Worm (Caenorhabditis elegans) whole organism, late embryonic: ENCODE data around the gene Y38F1A.8.
"Not testable (repeated sequence)": the region's sequence is repeated elsewhere in the genome, so short reads cannot be mapped to it uniquely, and the experiment has no call there.

Source experiments
- C08G9.2 ChIP-seq: sonication (generic microtip); optimal IDR thresholded peaks from 2 replicates; lab custom pipeline; 2016; ENCODE audit warnings: mild to moderate bottlenecking, missing genetic modification characterization, moderate library complexity, missing compliant biosample characterization
- ama-1 ChIP-seq: fragments of 150-350 bp; optimal IDR thresholded peaks from 2 replicates; lab custom pipeline; 2014
- ets-4 ChIP-seq: sonication (generic microtip); optimal IDR thresholded peaks from 2 replicates; lab custom pipeline; 2016; ENCODE audit warnings: missing genetic modification characterization, missing compliant biosample characterization
- odd-2 ChIP-seq: sonication (generic microtip); optimal IDR thresholded peaks from 2 replicates; lab custom pipeline; 2017; ENCODE audit warnings: antibody characterized with exemption, mild to moderate bottlenecking, missing genetic modification characterization, missing compliant biosample characterization
- pqm-1 ChIP-seq: sonication (generic microtip); optimal IDR thresholded peaks from 2 replicates; lab custom pipeline; 2016; ENCODE audit warnings: missing genetic modification characterization, missing compliant biosample characterization
- rnt-1 ChIP-seq: sonication (generic microtip); optimal IDR thresholded peaks from 2 replicates; lab custom pipeline; 2016; ENCODE audit warnings: missing genetic modification characterization, missing compliant biosample characterization
- sox-2 ChIP-seq: fragments of 200-800 bp; sonication (Bioruptor generic); IDR thresholded peaks from 2 replicates; pipeline ENCODE4 v1.3.6; 2022; ENCODE audit warnings: missing genetic modification reagents, missing genetic modification characterization, missing compliant biosample characterization

DNA sequence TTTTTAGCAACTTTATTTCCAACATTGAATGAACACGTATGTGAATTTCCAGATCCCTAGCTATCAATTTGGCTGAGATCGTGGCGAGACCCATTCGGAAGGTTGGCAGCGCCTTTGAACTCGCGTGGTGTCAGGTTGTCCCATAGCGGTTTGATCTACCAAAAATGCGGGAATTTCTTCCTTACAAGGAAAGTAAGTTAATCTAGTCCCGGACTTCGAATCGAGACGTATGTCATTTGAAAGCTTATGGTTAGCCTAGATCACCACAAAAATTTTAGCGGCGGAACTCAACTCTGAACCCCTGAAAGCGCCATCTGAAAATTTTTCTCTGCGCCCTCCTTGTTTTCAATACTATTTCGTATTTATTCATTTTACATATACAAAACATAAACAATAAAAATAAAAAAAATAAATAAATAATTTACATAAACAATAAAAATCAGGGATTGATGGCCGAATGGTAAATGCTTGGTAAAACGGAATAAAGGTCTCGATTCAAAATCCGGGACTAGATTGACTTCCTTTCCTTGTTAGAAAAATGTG lies 31.1 kb upstream of the Y38F1A.8 start, which contains the start of gene F18A11.2:
- not testable (repeated sequence) for TF ChIP-seq sox-2 (GFP tag; lab: Robert Waterston, UW); pqm-1 (tag; lab: Kevin White, UChicago); ets-4; odd-2; rnt-1 (tag; lab: Kevin White, UChicago); C08G9.2 (tag; lab: Kevin White, UChicago); ama-1
